Worm (Caenorhabditis elegans) whole organism, young adult: ENCODE measurements around the gene srh-264.

Experiments
- F10E7.11 ChIP-seq: sonication (generic microtip); optimal IDR thresholded peaks from 2 replicates; lab custom pipeline; 2017; ENCODE audit warnings: mild to moderate bottlenecking, missing genetic modification characterization, moderate library complexity, missing compliant biosample characterization
- efl-1 ChIP-seq: fragments of 150-350 bp; optimal IDR thresholded peaks from 2 replicates; lab custom pipeline; 2014; ENCODE audit warnings: missing biosample characterization, missing genetic modification reagents, missing genetic modification characterization
- him-1 ChIP-seq: sonication (generic microtip); optimal IDR thresholded peaks from 2 replicates; lab custom pipeline; 2016; ENCODE audit warnings: missing genotype, missing genetic modification reagents, missing genetic modification characterization, missing compliant biosample characterization
- hlh-12 ChIP-seq: sonication (generic microtip); optimal IDR thresholded peaks from 2 replicates; lab custom pipeline; 2016; ENCODE audit warnings: missing genetic modification characterization, missing compliant biosample characterization
- rec-8 ChIP-seq, 2 experiments: sonication (generic microtip); optimal IDR thresholded peaks; 2 replicates each; lab custom pipeline; 2016; ENCODE audit warnings: mild to moderate bottlenecking in 2 of 2, missing genetic modification characterization in 2 of 2, missing genetic modification reagents in 2 of 2, missing genotype in 2 of 2, missing biosample characterization in 1 of 2, missing compliant biosample characterization in 1 of 2, moderate library complexity in 1 of 2
- snpc-4 ChIP-seq, 5 experiments: fragments of 150-350 bp in 1 of 5; sonication (generic microtip) in 4 of 5; optimal IDR thresholded peaks; 2 replicates each; lab custom pipeline; 2014 to 2018; ENCODE audit warnings: missing genetic modification characterization in 5 of 5, missing biosample characterization in 3 of 5, antibody characterized with exemption in 2 of 5, mild to moderate bottlenecking in 2 of 5, missing compliant biosample characterization in 2 of 5, missing genotype in 2 of 5, moderate library complexity in 2 of 5, missing genetic modification reagents in 1 of 5

DNA sequence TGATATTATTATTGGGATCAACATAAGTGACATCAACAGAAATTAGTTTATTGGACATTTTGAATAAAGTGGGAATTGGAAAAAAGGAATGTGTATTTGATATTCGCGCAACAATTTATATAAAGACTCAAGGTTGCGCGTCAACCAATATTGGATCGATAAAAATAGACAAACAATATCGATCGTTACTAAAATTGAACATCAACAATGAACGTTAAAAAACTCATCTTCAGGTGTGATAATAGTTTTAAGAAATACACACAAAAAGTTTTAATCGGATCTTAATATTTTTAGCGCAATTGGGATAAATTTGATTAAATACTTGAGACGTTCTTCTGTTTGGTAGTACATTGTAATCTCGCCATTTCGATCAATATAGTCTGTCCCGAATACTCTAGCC is 9.7 kb downstream of the srh-264 start, which contains the start of gene fbxa-104:
- TF ChIP-seq hlh-12 (no peak), efl-1 (GFP tag; lab: Kevin White, UChicago) (no peak), him-1 (no peak), snpc-4 (GFP tag; optimal IDR thresholded peaks at IDR 0.05; lab: Kevin White, UChicago) (no peak), snpc-4 (tag; optimal IDR thresholded peaks at IDR 0.05; lab: Kevin White, UChicago) (no peak), F10E7.11 (tag; lab: Kevin White, UChicago) (no peak), rec-8 (tag; optimal IDR thresholded peaks at IDR 0.05; lab: Kevin White, UChicago) (no peak)
